Fruit fly (Drosophila melanogaster) whole organism, embryonic: ENCODE data around the gene barc.

Source experiments
- Atf6 ChIP-seq: fragments of 200-800 bp; sonication (Bioruptor generic); IDR thresholded peaks from 2 replicates; pipeline ENCODE4 v1.3.6; 2022; ENCODE audit warnings: missing biosample characterization, missing genetic modification characterization
- Bgb ChIP-seq: fragments of 200-800 bp; sonication (Bioruptor generic); IDR thresholded peaks from 2 replicates; pipeline ENCODE4 v1.3.6; 2022; ENCODE audit warnings: missing biosample characterization, missing genetic modification characterization; ENCODE audit not compliant: partially characterized antibody
- CG10267 ChIP-seq: fragments of 200-800 bp; sonication (Bioruptor generic); optimal IDR thresholded peaks from 2 replicates; lab custom pipeline; 2018; ENCODE audit warnings: missing biosample characterization, mild to moderate bottlenecking, missing genetic modification characterization, moderate library complexity
- CG10654 ChIP-seq: fragments of 200-800 bp; sonication (Bioruptor generic); optimal IDR thresholded peaks from 2 replicates; lab custom pipeline; 2016; ENCODE audit warnings: missing biosample characterization, missing genetic modification characterization
- CG12299 ChIP-seq: fragments of 200-800 bp; sonication (Bioruptor generic); optimal IDR thresholded peaks from 2 replicates; lab custom pipeline; 2018; ENCODE audit warnings: missing biosample characterization, mild to moderate bottlenecking, missing genetic modification characterization
- CG1233 ChIP-seq: fragments of 200-800 bp; sonication (Bioruptor generic); optimal IDR thresholded peaks from 4 replicates; lab custom pipeline; 2018; ENCODE audit warnings: missing biosample characterization, mild to moderate bottlenecking, missing genetic modification characterization
- CG15011 ChIP-seq: fragments of 200-800 bp; sonication (Bioruptor generic); optimal IDR thresholded peaks from 3 replicates; lab custom pipeline; 2018; ENCODE audit warnings: missing biosample characterization, mild to moderate bottlenecking, missing genetic modification characterization
- CG17186 ChIP-seq: fragments of 200-800 bp; sonication (Bioruptor generic); optimal IDR thresholded peaks from 3 replicates; lab custom pipeline; 2017; ENCODE audit warnings: missing biosample characterization, missing genetic modification reagents, missing genetic modification characterization
- CG1792 ChIP-seq: fragments of 200-800 bp; sonication (Bioruptor generic); optimal IDR thresholded peaks from 2 replicates; lab custom pipeline; 2016; ENCODE audit warnings: missing biosample characterization, missing genetic modification characterization
- CG18011 ChIP-seq: fragments of 200-800 bp; sonication (Bioruptor generic); optimal IDR thresholded peaks from 2 replicates; lab custom pipeline; 2017; ENCODE audit warnings: missing biosample characterization, missing genetic modification characterization, mild to moderate bottlenecking, moderate library complexity, missing genotype
- CG18619 ChIP-seq: fragments of 200-800 bp; sonication (Bioruptor generic); optimal IDR thresholded peaks from 3 replicates; lab custom pipeline; 2017; ENCODE audit warnings: missing biosample characterization, mild to moderate bottlenecking, missing genetic modification characterization
- CG34422 ChIP-seq: fragments of 200-800 bp; sonication (Bioruptor generic); IDR thresholded peaks from 3 replicates; pipeline ENCODE4 v1.3.6; 2022; ENCODE audit warnings: missing biosample characterization, missing genetic modification characterization
- CG4424 ChIP-seq: fragments of 200-800 bp; sonication (Bioruptor generic); optimal IDR thresholded peaks from 3 replicates; lab custom pipeline; 2016; ENCODE audit warnings: missing biosample characterization, missing genetic modification characterization
- CG6683 ChIP-seq: fragments of 200-800 bp; sonication (Bioruptor generic); optimal IDR thresholded peaks from 2 replicates; lab custom pipeline; 2017; ENCODE audit warnings: missing biosample characterization, mild to moderate bottlenecking, missing genetic modification characterization, missing genetic modification reagents
- CG7271 ChIP-seq: fragments of 200-800 bp; sonication (Bioruptor generic); optimal IDR thresholded peaks from 2 replicates; lab custom pipeline; 2018; ENCODE audit warnings: missing biosample characterization, mild to moderate bottlenecking, missing genetic modification characterization, moderate library complexity
- CG7357 ChIP-seq: fragments of 200-800 bp; sonication (Bioruptor generic); IDR thresholded peaks from 3 replicates; pipeline ENCODE4 v1.3.6; 2022; ENCODE audit warnings: missing biosample characterization, missing genetic modification characterization
- CG7928 ChIP-seq: fragments of 200-800 bp; sonication (Bioruptor generic); optimal IDR thresholded peaks from 2 replicates; lab custom pipeline; 2017; ENCODE audit warnings: missing biosample characterization, mild to moderate bottlenecking, missing genetic modification characterization
- CTCF ChIP-seq: fragments of 200-800 bp; sonication (Bioruptor generic); optimal IDR thresholded peaks from 2 replicates; lab custom pipeline; 2017; ENCODE audit warnings: missing biosample characterization, mild to moderate bottlenecking, missing genetic modification characterization, moderate library complexity
- Ets97D ChIP-seq: fragments of 200-800 bp; sonication (Bioruptor generic); optimal IDR thresholded peaks from 3 replicates; lab custom pipeline; 2016; ENCODE audit warnings: missing biosample characterization, missing genetic modification characterization
- HLH3B ChIP-seq: fragments of 200-800 bp; sonication (Bioruptor generic); IDR thresholded peaks from 2 replicates; pipeline ENCODE4 v1.3.6; 2022; ENCODE audit warnings: missing biosample characterization, missing genetic modification characterization
- HLH54F ChIP-seq: fragments of 200-800 bp; sonication (Bioruptor generic); optimal IDR thresholded peaks from 3 replicates; lab custom pipeline; 2016; ENCODE audit warnings: missing biosample characterization, missing genetic modification characterization
- Hand ChIP-seq: fragments of 200-800 bp; sonication (Bioruptor generic); optimal IDR thresholded peaks from 2 replicates; lab custom pipeline; 2017; ENCODE audit warnings: mild to moderate bottlenecking, missing biosample characterization, missing genetic modification reagents, missing genetic modification characterization
- Mes4 ChIP-seq: fragments of 200-800 bp; sonication (Bioruptor generic); optimal IDR thresholded peaks from 2 replicates; lab custom pipeline; 2016; ENCODE audit warnings: missing biosample characterization, missing genetic modification characterization
- Nf-YB ChIP-seq: fragments of 200-800 bp; sonication (Bioruptor generic); optimal IDR thresholded peaks from 3 replicates; lab custom pipeline; 2019; ENCODE audit warnings: missing biosample characterization, mild to moderate bottlenecking, missing genetic modification characterization, moderate library complexity
- Optix ChIP-seq: fragments of 200-800 bp; sonication (Bioruptor generic); IDR thresholded peaks from 3 replicates; pipeline ENCODE4 v1.3.6; 2022; ENCODE audit warnings: missing biosample characterization, missing genetic modification characterization
- Poxn ChIP-seq: fragments of 200-800 bp; sonication (Bioruptor generic); IDR thresholded peaks from 2 replicates; pipeline ENCODE4 v1.3.6; 2022; ENCODE audit warnings: missing biosample characterization, missing genetic modification characterization
- Sox100B ChIP-seq: fragments of 200-800 bp; sonication (Bioruptor generic); optimal IDR thresholded peaks from 3 replicates; lab custom pipeline; 2018; ENCODE audit warnings: missing biosample characterization, mild to moderate bottlenecking, missing genetic modification characterization
- Xbp1 ChIP-seq: fragments of 200-800 bp; sonication (Bioruptor generic); optimal IDR thresholded peaks from 3 replicates; lab custom pipeline; 2016; ENCODE audit warnings: missing biosample characterization, mild to moderate bottlenecking, missing genetic modification characterization
- ase ChIP-seq: fragments of 200-800 bp; sonication (Bioruptor generic); IDR thresholded peaks from 3 replicates; pipeline ENCODE4 v1.3.6; 2022; ENCODE audit warnings: missing biosample characterization, missing genetic modification characterization
- bsh ChIP-seq, 2 experiments: fragments of 200-800 bp; sonication (Bioruptor generic); optimal IDR thresholded peaks; 2 replicates each; lab custom pipeline; 2017 to 2018; ENCODE audit warnings: mild to moderate bottlenecking in 2 of 2, missing biosample characterization in 2 of 2, missing genetic modification characterization in 2 of 2, moderate library complexity in 1 of 2
- cas ChIP-seq: fragments of 200-800 bp; sonication (Bioruptor generic); IDR thresholded peaks from 2 replicates; pipeline ENCODE4 v1.3.6; 2022; ENCODE audit warnings: missing biosample characterization, missing genetic modification characterization
- dimm ChIP-seq: fragments of 200-800 bp; sonication (Bioruptor generic); IDR thresholded peaks from 2 replicates; pipeline ENCODE4 v1.3.6; 2022; ENCODE audit warnings: missing biosample characterization, missing genetic modification characterization
- dm ChIP-seq: fragments of 200-800 bp; sonication (Bioruptor generic); optimal IDR thresholded peaks from 3 replicates; lab custom pipeline; 2016; ENCODE audit warnings: missing biosample characterization, missing genetic modification characterization
- fd3F ChIP-seq: fragments of 200-800 bp; sonication (Bioruptor generic); optimal IDR thresholded peaks from 2 replicates; lab custom pipeline; 2018; ENCODE audit warnings: missing biosample characterization, mild to moderate bottlenecking, missing genetic modification characterization, moderate library complexity
- gcm ChIP-seq: fragments of 200-800 bp; sonication (Bioruptor generic); optimal IDR thresholded peaks from 2 replicates; lab custom pipeline; 2019; ENCODE audit warnings: missing biosample characterization, mild to moderate bottlenecking, missing genetic modification characterization, moderate library complexity
- gem ChIP-seq: fragments of 200-800 bp; sonication (Bioruptor generic); optimal IDR thresholded peaks from 2 replicates; lab custom pipeline; 2019; ENCODE audit warnings: missing biosample characterization, mild to moderate bottlenecking, missing genetic modification characterization, moderate library complexity
- gsb ChIP-seq: fragments of 200-800 bp; sonication (Bioruptor generic); IDR thresholded peaks from 2 replicates; pipeline ENCODE4 v1.3.6; 2022; ENCODE audit warnings: missing biosample characterization, missing genetic modification characterization
- hkb ChIP-seq, 2 experiments: fragments of 200-800 bp in 1 of 2; fragments of >200 bp in 1 of 2; sonication (Bioruptor generic) in 1 of 2; IDR thresholded peaks in 1 of 2; optimal IDR thresholded peaks in 1 of 2; 2 replicates each; pipeline versions ENCODE4 v1.3.6 to Lab custom; 2017 to 2022; ENCODE audit warnings: missing biosample characterization in 1 of 2, missing genetic modification characterization in 1 of 2
- hth ChIP-seq: fragments of >200 bp; optimal IDR thresholded peaks from 2 replicates; lab custom pipeline; 2017; ENCODE audit warnings: inconsistent platforms
- kay ChIP-seq: fragments of 200-800 bp; sonication (Bioruptor generic); optimal IDR thresholded peaks from 2 replicates; lab custom pipeline; 2016; ENCODE audit warnings: missing biosample characterization, missing genetic modification characterization
- nerfin-2 ChIP-seq: fragments of 200-800 bp; sonication (Bioruptor generic); IDR thresholded peaks from 2 replicates; pipeline ENCODE4 v1.3.6; 2022; ENCODE audit warnings: missing biosample characterization, missing genetic modification characterization; ENCODE audit not compliant: partially characterized antibody
- nmo ChIP-seq: fragments of 200-800 bp; sonication (Bioruptor generic); optimal IDR thresholded peaks from 2 replicates; lab custom pipeline; 2018; ENCODE audit warnings: missing biosample characterization, mild to moderate bottlenecking, missing genetic modification characterization, moderate library complexity
- peb ChIP-seq: fragments of 200-800 bp; sonication (Bioruptor generic); IDR thresholded peaks from 2 replicates; pipeline ENCODE4 v1.3.6; 2022; ENCODE audit warnings: missing biosample characterization, missing genetic modification characterization
- repo ChIP-seq: fragments of 200-800 bp; sonication (Bioruptor generic); optimal IDR thresholded peaks from 2 replicates; lab custom pipeline; 2016; ENCODE audit warnings: missing biosample characterization, missing genetic modification characterization
- ro ChIP-seq: fragments of 200-800 bp; sonication (Bioruptor generic); IDR thresholded peaks from 2 replicates; pipeline ENCODE4 v1.3.6; 2022; ENCODE audit warnings: missing biosample characterization, missing genetic modification characterization
- run ChIP-seq: fragments of 200-800 bp; sonication (Bioruptor generic); optimal IDR thresholded peaks from 3 replicates; lab custom pipeline; 2018; ENCODE audit warnings: missing biosample characterization, mild to moderate bottlenecking, missing genetic modification characterization
- seq ChIP-seq: fragments of 200-800 bp; sonication (Bioruptor generic); IDR thresholded peaks from 2 replicates; pipeline ENCODE4 v1.3.6; 2022; ENCODE audit warnings: missing biosample characterization, missing genetic modification characterization
- slbo ChIP-seq: fragments of 200-800 bp; sonication (Bioruptor generic); IDR thresholded peaks from 2 replicates; pipeline ENCODE4 v1.3.6; 2022; ENCODE audit warnings: missing biosample characterization, missing genetic modification characterization
- wek ChIP-seq: fragments of 200-800 bp; sonication (Bioruptor generic); optimal IDR thresholded peaks from 3 replicates; lab custom pipeline; 2018; ENCODE audit warnings: missing biosample characterization, mild to moderate bottlenecking, missing genetic modification characterization, moderate library complexity
- zfh1 ChIP-seq: fragments of 200-800 bp; sonication (Bioruptor generic); IDR thresholded peaks from 3 replicates; pipeline ENCODE4 v1.3.6; 2022; ENCODE audit warnings: missing biosample characterization, missing genetic modification characterization

Gene barc

dm6 chr3L:21382158-21382610, 50.8 kb downstream of the barc start, which contains the start of gene rgn (continued):
- TF ChIP-seq CG1233 (GFP tag; lab: Kevin White, UChicago) (peak; percentile 68), ase (GFP tag; lab: Robert Waterston, UW) (peak; percentile 60; the same call in 2 of the 3 replicates), CG4424 (peak; percentile 71), hkb (optimal IDR thresholded peaks at IDR 0.05; lab: Kevin White, UChicago) (no peak), hkb (GFP tag; IDR thresholded peaks at IDR 0.05; lab: Robert Waterston, UW) (peak; percentile 78), repo (GFP tag; lab: Kevin White, UChicago) (peak; percentile 2), CG12299 (tag; lab: Kevin White, UChicago) (no peak), HLH3B (GFP tag; lab: Robert Waterston, UW) (peak; percentile 47; the same call in 1 of the 2 replicates), Optix (GFP tag; lab: Robert Waterston, UW) (peak; percentile 41; the same call in 1 of the 3 replicates), Atf6 (peak; percentile 73), Mes4 (no peak), dimm (peak; percentile 44; the same call in 1 of the 2 replicates), CG15011 (peak; percentile 57), nerfin-2 (GFP tag; lab: Robert Waterston, UW) (no peak), bsh (GFP tag; optimal IDR thresholded peaks at IDR 0.05; lab: Kevin White, UChicago) (peak; percentile 40 to 83), wek (GFP tag; lab: Kevin White, UChicago) (no peak), CG7271 (no peak), CG6683 (GFP tag; lab: Kevin White, UChicago) (peak; percentile 75), Nf-YB (GFP tag; lab: Kevin White, UChicago) (peak; percentile 56), gcm (peak; percentile 44), CTCF (peak; percentile 1), CG34422 (GFP tag; lab: Robert Waterston, UW) (peak; percentile 71; the same call in 1 of the 3 replicates), CG18011 (GFP tag; lab: Kevin White, UChicago) (peak; percentile 62), Ets97D (no peak), gem (peak; percentile 90), fd3F (GFP tag; lab: Kevin White, UChicago) (peak; percentile 81), CG18619 (GFP tag; lab: Kevin White, UChicago) (peak; percentile 85), peb (no peak), Bgb (GFP tag; lab: Robert Waterston, UW) (peak; percentile 62; the same call in 1 of the 2 replicates), CG7357 (peak; percentile 52; the same call in 1 of the 3 replicates), Xbp1 (GFP tag; lab: Kevin White, UChicago) (peak; percentile 78), dm (GFP tag; lab: Kevin White, UChicago) (peak; percentile 10), nmo (GFP tag; lab: Kevin White, UChicago) (peak; percentile 73), ro (peak; percentile 26; the same call in 1 of the 2 replicates), zfh1 (GFP tag; lab: Robert Waterston, UW) (0 out of 3 replicates have a peak, but pooled peaks have one; percentile 14), run (tag; lab: Kevin White, UChicago) (peak; percentile 0), CG17186 (GFP tag; lab: Kevin White, UChicago) (no peak), hth (no peak), CG1792 (GFP tag; lab: Kevin White, UChicago) (peak; percentile 18), HLH54F (GFP tag; lab: Kevin White, UChicago) (peak; percentile 56), Poxn (GFP tag; lab: Robert Waterston, UW) (peak; percentile 52; the same call in 1 of the 2 replicates), gsb (GFP tag; lab: Robert Waterston, UW) (peak; percentile 51; the same call in 1 of the 2 replicates), CG10654 (peak; percentile 56), CG7928 (peak; percentile 56), cas (GFP tag; lab: Robert Waterston, UW) (no peak), CG10267 (tag; lab: Kevin White, UChicago) (peak; percentile 48), slbo (GFP tag; lab: Robert Waterston, UW) (peak; percentile 88), kay (GFP tag; lab: Kevin White, UChicago) (peak; percentile 49), Hand (GFP tag; lab: Kevin White, UChicago) (peak; percentile 80), seq (GFP tag; lab: Robert Waterston, UW) (peak; percentile 71), Sox100B (GFP tag; lab: Kevin White, UChicago) (peak; percentile 71)
